Worm (Caenorhabditis elegans): ENCODE data around the gene F46B6.12.

DNA sequence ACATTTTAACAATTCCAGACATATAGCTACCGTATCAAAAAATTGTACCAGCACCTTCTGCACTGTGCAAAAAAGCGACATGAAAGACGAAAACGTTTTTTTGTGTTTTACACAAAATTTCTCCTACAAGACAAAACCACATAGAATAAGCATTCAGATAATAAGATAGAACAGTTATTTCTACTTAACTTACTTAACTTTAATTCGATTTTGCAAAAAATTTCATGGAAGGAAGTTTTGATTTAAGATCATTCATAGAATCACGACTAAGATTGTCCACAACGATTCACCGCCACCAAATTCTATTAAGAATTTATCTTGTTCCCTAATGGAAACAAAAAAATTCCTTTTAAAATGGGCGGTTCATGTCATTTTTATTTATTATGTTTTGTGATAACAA, 11.9 kb downstream of the F46B6.12 start:
- no peak for TF ChIP-seq fkh-10 (GFP tag; optimal IDR thresholded peaks at IDR 0.05)
- no peak for TF ChIP-seq daf-12 (tag; optimal IDR thresholded peaks at IDR 0.05)
- TF ChIP-seq T26A8.4 (GFP tag; IDR thresholded peaks at IDR 0.05): no peak
- TF ChIP-seq cey-2 (tag; optimal IDR thresholded peaks at IDR 0.05; ENCODE audit: borderline replicate concordance, insufficient read depth): no peak
- TF ChIP-seq nhr-25 (tag; optimal IDR thresholded peaks at IDR 0.05; ENCODE audit: borderline replicate concordance, insufficient read depth): no peak
- TF ChIP-seq unc-62 (GFP tag; optimal IDR thresholded peaks at IDR 0.05 in 1 of 2): no peak
- TF ChIP-seq unc-62 (tag; optimal IDR thresholded peaks at IDR 0.05): no peak
- no peak for TF ChIP-seq snpc-4 (tag; optimal IDR thresholded peaks at IDR 0.05)
- no peak for TF ChIP-seq duxl-1 (tag; optimal IDR thresholded peaks at IDR 0.05; ENCODE audit: poor library complexity)
- no peak for TF ChIP-seq ceh-82 (tag; optimal IDR thresholded peaks at IDR 0.05)
- TF ChIP-seq ama-1 (optimal IDR thresholded peaks at IDR 0.05): no peak
- no peak for TF ChIP-seq lin-39 (tag; optimal IDR thresholded peaks at IDR 0.05)
- no peak for TF ChIP-seq R02D3.7 (tag; optimal IDR thresholded peaks at IDR 0.05)
- no peak for TF ChIP-seq attf-4 (tag; optimal IDR thresholded peaks at IDR 0.05)
- TF ChIP-seq skn-1 (tag; optimal IDR thresholded peaks at IDR 0.05): no peak
